Worm (Caenorhabditis elegans): ENCODE results near the gene ogdh-1.
A peak's percentile ranks its signal among the peaks of the same experiment; 100 is the strongest.

Gene ogdh-1

DNA sequence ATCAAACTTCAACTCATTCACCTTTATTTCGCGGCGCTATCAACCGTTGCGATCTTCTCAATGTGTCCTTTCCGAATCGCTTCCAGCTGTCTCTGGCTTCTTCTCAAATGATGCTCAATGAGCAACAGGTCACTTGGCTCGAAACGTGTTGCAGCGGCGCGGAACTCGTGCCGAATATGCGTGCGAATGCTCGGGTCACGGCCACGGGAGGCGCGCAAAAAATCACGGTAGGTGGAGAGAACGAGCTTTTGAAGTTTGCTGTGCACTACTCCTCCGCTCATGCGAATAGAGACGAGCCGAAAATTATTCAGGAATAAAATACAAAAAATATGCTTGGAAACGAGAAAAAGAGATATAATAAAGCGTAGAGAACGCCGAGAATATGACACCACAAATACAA, 6.6 kb upstream of the ogdh-1 start, which contains the start of gene cif-1:
Gene cif-1, minus strand, starts transcription at position 297 of the 400 bp plus-strand sequence.
- TF ChIP-seq lin-38 (GFP tag; IDR thresholded peaks at IDR 0.05) (0 out of 2 replicates have a peak, but pooled peaks have one; percentile 8), cey-2 (tag; optimal IDR thresholded peaks at IDR 0.05; ENCODE audit: borderline replicate concordance, insufficient read depth) (no peak), dmd-8 (GFP tag; IDR thresholded peaks at IDR 0.05) (no peak), set-16 (GFP tag; IDR thresholded peaks at IDR 0.05) (peak; percentile 61), madf-5 (GFP tag; IDR thresholded peaks at IDR 0.05) (0 out of 4 replicates have a peak, but pooled peaks of 1 of the 2 experiments have one; percentile 3), arid-1 (GFP tag; conservative IDR thresholded peaks at IDR 0.05) (0 out of 2 replicates have a peak, but pooled peaks have one; percentile 16)

DNA sequence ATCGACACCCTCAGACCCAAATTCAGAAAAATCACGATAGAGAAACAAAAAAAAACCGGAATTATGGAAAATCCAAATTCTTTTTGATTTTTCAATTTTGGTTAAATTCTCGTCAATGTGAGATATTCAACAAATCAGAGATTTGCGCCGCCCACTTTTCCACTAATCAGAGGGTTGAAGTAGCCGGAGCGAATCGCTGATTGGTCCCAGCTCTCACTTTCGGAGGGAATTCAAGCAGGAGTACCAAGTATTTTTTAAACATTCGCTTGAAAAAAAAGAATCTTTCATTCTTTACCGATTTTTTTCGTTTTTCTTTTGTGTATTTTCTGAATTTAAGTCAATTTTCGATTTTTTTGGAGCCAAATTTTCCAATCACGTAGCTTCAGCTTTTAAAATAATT, 2.1 kb upstream of the ogdh-1 start:
- TF ChIP-seq egl-27 (tag; optimal IDR thresholded peaks at IDR 0.05) (no peak), T20F7.1 (GFP tag; optimal IDR thresholded peaks at IDR 0.05) (no peak), aly-2 (tag; optimal IDR thresholded peaks at IDR 0.05) (no peak), php-3 (GFP tag; IDR thresholded peaks at IDR 0.05) (no peak), F37D6.2 (tag; optimal IDR thresholded peaks at IDR 0.05) (no peak), F26F4.8 (GFP tag; conservative IDR thresholded peaks at IDR 0.05) (no peak), ceh-20 (GFP tag; IDR thresholded peaks at IDR 0.05) (no peak), Y75B8A.6 (GFP tag; IDR thresholded peaks at IDR 0.05) (no peak), lin-13 (GFP tag; optimal IDR thresholded peaks at IDR 0.05) (no peak), set-16 (GFP tag; IDR thresholded peaks at IDR 0.05) (no peak), dmd-8 (GFP tag; IDR thresholded peaks at IDR 0.05) (no peak), lin-38 (GFP tag; IDR thresholded peaks at IDR 0.05) (no peak)

DNA sequence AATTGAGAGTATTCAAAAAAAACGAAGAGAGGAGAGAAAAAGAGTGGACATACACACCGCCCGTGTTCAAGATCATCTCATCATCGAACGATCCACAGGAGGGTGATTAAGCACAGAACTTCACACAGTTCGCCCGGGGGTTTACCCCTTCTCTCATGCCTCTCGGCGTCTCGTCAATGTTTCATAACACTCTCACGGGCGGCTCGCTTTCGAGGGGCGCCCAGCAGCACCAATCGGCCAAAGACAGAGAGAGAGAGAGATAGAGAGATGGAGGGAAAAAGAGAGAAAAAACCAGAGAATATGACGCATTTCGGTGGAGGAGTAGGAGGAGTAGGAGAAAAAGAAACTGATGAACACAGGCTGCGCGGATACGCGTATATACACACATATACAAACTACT, 1.4 kb upstream of the ogdh-1 start:
- TF ChIP-seq mdl-1 (tag; optimal IDR thresholded peaks at IDR 0.05) (peak in 1 of 2 experiments; percentile 56), egl-43 (GFP tag; IDR thresholded peaks at IDR 0.05) (peak; percentile 52; the same call in 1 of the 2 replicates), cey-2 (tag; optimal IDR thresholded peaks at IDR 0.05; ENCODE audit: borderline replicate concordance, insufficient read depth) (no peak), snpc-4 (tag; optimal IDR thresholded peaks at IDR 0.05) (no peak), nhr-76 (tag; optimal IDR thresholded peaks at IDR 0.05) (no peak), hlh-30 (tag; optimal IDR thresholded peaks at IDR 0.05; ENCODE audit: insufficient read depth) (peak; percentile 48), hif-1 (tag; optimal IDR thresholded peaks at IDR 0.05) (peak in 1 of 2 experiments; percentile 42), hlh-11 (tag; optimal IDR thresholded peaks at IDR 0.05) (peak; percentile 90), F49E8.2 (tag; optimal IDR thresholded peaks at IDR 0.05; ENCODE audit: borderline replicate concordance) (no peak), ceh-32 (tag; optimal IDR thresholded peaks at IDR 0.05; ENCODE audit: poor library complexity) (no peak), sdz-12 (GFP tag; optimal IDR thresholded peaks at IDR 0.05) (no peak), Y48G9A.11 (GFP tag; IDR thresholded peaks at IDR 0.05) (no peak), nhr-11 (tag; optimal IDR thresholded peaks at IDR 0.05) (peak; percentile 62), T20F7.1 (GFP tag; optimal IDR thresholded peaks at IDR 0.05) (no peak), R02D3.7 (tag; optimal IDR thresholded peaks at IDR 0.05) (no peak), mes-2 (tag; optimal IDR thresholded peaks at IDR 0.05; ENCODE audit: poor library complexity, severe bottlenecking) (peak; percentile 77), daf-19 (GFP tag; conservative IDR thresholded peaks at IDR 0.05) (no peak), skn-1 (tag; optimal IDR thresholded peaks at IDR 0.05) (no peak), hmg-1.1 (GFP tag; IDR thresholded peaks at IDR 0.05) (peak; percentile 82), ceh-20 (GFP tag; IDR thresholded peaks at IDR 0.05) (peak; percentile 17; the same call in 1 of the 2 replicates), arid-1 (GFP tag; conservative IDR thresholded peaks at IDR 0.05) (peak; percentile 43; the same call in 1 of the 2 replicates), dmd-6 (GFP tag; IDR thresholded peaks at IDR 0.05) (peak; percentile 70; the same call in 1 of the 2 replicates), lin-39 (tag; optimal IDR thresholded peaks at IDR 0.05) (no peak), lin-15B (tag; optimal IDR thresholded peaks at IDR 0.05) (no peak), zag-1 (tag; optimal IDR thresholded peaks at IDR 0.05) (no peak), F10B5.3 (tag; optimal IDR thresholded peaks at IDR 0.05) (no peak), lin-38 (GFP tag; IDR thresholded peaks at IDR 0.05) (peak; percentile 67), nhr-77 (tag; optimal IDR thresholded peaks at IDR 0.05) (peak; percentile 43), dmd-9 (GFP tag; IDR thresholded peaks at IDR 0.05) (0 out of 2 replicates have a peak, but pooled peaks have one; percentile 37), aha-1 (tag) (no peak), ceh-28 (tag; optimal IDR thresholded peaks at IDR 0.05) (no peak), unc-62 (GFP tag; optimal IDR thresholded peaks at IDR 0.05 in 1 of 2) (no peak), unc-62 (tag; optimal IDR thresholded peaks at IDR 0.05) (no peak), saeg-2 (GFP tag; IDR thresholded peaks at IDR 0.05) (no peak), pqm-1 (tag; optimal IDR thresholded peaks at IDR 0.05) (peak; percentile 35), lin-1 (GFP tag; IDR thresholded peaks at IDR 0.05) (peak; percentile 61), F37D6.2 (tag; optimal IDR thresholded peaks at IDR 0.05) (peak; percentile 35)

Measured in whole organism, L4 larva.